Fruit fly (Drosophila melanogaster) S2 (cell line): ENCODE measurements around the gene Alms1b.

Source experiments
- CG8478 ChIP-seq: fragments of >200 bp; optimal IDR thresholded peaks from 2 replicates; lab custom pipeline; 2018
- CTCF ChIP-seq, 2 experiments: fragments of >200 bp; optimal IDR thresholded peaks; 2 replicates each; lab custom pipeline; 2018

- TF ChIP-seq CTCF (optimal IDR thresholded peaks at IDR 0.05; lab: Kevin White, UChicago) (no peak), CG8478 (lab: Kevin White, UChicago) (no peak)
Observed at dm6 chrX:4677427-4677826, 46.7 kb upstream of the Alms1b start.
